Worm (Caenorhabditis elegans) whole organism, young adult: Measurements from ENCODE around the gene C34D1.4.
A peak's percentile ranks its signal among the peaks of the same experiment; 100 is the strongest.

Experiments
- C17E4.6 ChIP-seq: fragments of 200-800 bp; sonication (Bioruptor generic); IDR thresholded peaks from 2 replicates; pipeline ENCODE4 v1.3.6; 2022; ENCODE audit warnings: missing genetic modification reagents, missing genetic modification characterization, missing compliant biosample characterization
- D2030.7 ChIP-seq: fragments of 200-800 bp; sonication (Bioruptor generic); IDR thresholded peaks from 2 replicates; pipeline ENCODE4 v1.3.6; 2022; ENCODE audit warnings: missing genetic modification reagents, missing genetic modification characterization, missing compliant biosample characterization
- F37B4.10 ChIP-seq: fragments of 200-800 bp; sonication (Bioruptor generic); IDR thresholded peaks from 2 replicates; pipeline ENCODE4 v1.3.6; 2022; ENCODE audit warnings: missing genetic modification characterization, missing compliant biosample characterization
- F52B5.7 ChIP-seq: sonication (generic microtip); optimal IDR thresholded peaks from 2 replicates; lab custom pipeline; 2016; ENCODE audit warnings: mild to moderate bottlenecking, missing genetic modification characterization, missing compliant biosample characterization
- F57C9.4 ChIP-seq: sonication (generic microtip); optimal IDR thresholded peaks from 2 replicates; lab custom pipeline; 2017; ENCODE audit warnings: mild to moderate bottlenecking, missing genetic modification characterization, missing compliant biosample characterization
- T07F8.4 ChIP-seq: sonication (generic microtip); optimal IDR thresholded peaks from 2 replicates; lab custom pipeline; 2016; ENCODE audit warnings: mild to moderate bottlenecking, missing genetic modification characterization, moderate library complexity, missing compliant biosample characterization
- Y53F4B.3 ChIP-seq: fragments of 200-800 bp; sonication (Bioruptor generic); IDR thresholded peaks from 2 replicates; pipeline ENCODE4 v1.3.6; 2022; ENCODE audit warnings: missing genetic modification reagents, missing genetic modification characterization, missing compliant biosample characterization
- Y56A3A.18 ChIP-seq: fragments of 200-800 bp; sonication (Bioruptor generic); IDR thresholded peaks from 2 replicates; pipeline ENCODE4 v1.3.6; 2022; ENCODE audit warnings: missing genetic modification reagents, missing genetic modification characterization, missing compliant biosample characterization
- ama-1 ChIP-seq, 3 experiments: fragments of 150-350 bp in 1 of 3; sonication (generic microtip) in 2 of 3; optimal IDR thresholded peaks; 2 replicates each; lab custom pipeline; 2014 to 2018; ENCODE audit warnings: missing biosample characterization in 2 of 3, missing genetic modification characterization in 2 of 3, missing genetic modification reagents in 2 of 3
- aptf-3 ChIP-seq: fragments of 200-800 bp; sonication (Bioruptor generic); IDR thresholded peaks from 2 replicates; pipeline ENCODE4 v1.3.6; 2022; ENCODE audit warnings: missing genetic modification characterization, missing compliant biosample characterization
- athp-1 ChIP-seq: sonication (generic microtip); optimal IDR thresholded peaks from 2 replicates; lab custom pipeline; 2017; ENCODE audit warnings: mild to moderate bottlenecking, missing genetic modification characterization, missing compliant biosample characterization
- ceh-100 ChIP-seq: fragments of 200-800 bp; sonication (Bioruptor generic); IDR thresholded peaks from 2 replicates; pipeline ENCODE4 v1.3.6; 2022; ENCODE audit warnings: missing genetic modification reagents, missing genetic modification characterization, missing compliant biosample characterization
- ceh-27 ChIP-seq: fragments of 200-800 bp; sonication (Bioruptor generic); optimal IDR thresholded peaks from 2 replicates; lab custom pipeline; 2018; ENCODE audit warnings: mild to moderate bottlenecking, missing genetic modification characterization, moderate library complexity, missing compliant biosample characterization
- ceh-79 ChIP-seq: sonication (generic microtip); optimal IDR thresholded peaks from 2 replicates; lab custom pipeline; 2017; ENCODE audit warnings: mild to moderate bottlenecking, missing genetic modification characterization, missing compliant biosample characterization
- dpff-1 ChIP-seq: sonication (generic microtip); optimal IDR thresholded peaks from 2 replicates; lab custom pipeline; 2017; ENCODE audit warnings: mild to moderate bottlenecking, missing genetic modification characterization, missing compliant biosample characterization
- efl-1 ChIP-seq: fragments of 150-350 bp; optimal IDR thresholded peaks from 2 replicates; lab custom pipeline; 2014; ENCODE audit warnings: missing biosample characterization, missing genetic modification reagents, missing genetic modification characterization
- him-1 ChIP-seq: sonication (generic microtip); optimal IDR thresholded peaks from 2 replicates; lab custom pipeline; 2016; ENCODE audit warnings: missing genotype, missing genetic modification reagents, missing genetic modification characterization, missing compliant biosample characterization
- hlh-12 ChIP-seq: sonication (generic microtip); optimal IDR thresholded peaks from 2 replicates; lab custom pipeline; 2016; ENCODE audit warnings: missing genetic modification characterization, missing compliant biosample characterization
- hlh-26 ChIP-seq: fragments of 200-800 bp; sonication (Bioruptor generic); conservative IDR thresholded peaks from 2 replicates; pipeline ENCODE4 v1.3.6; 2022; ENCODE audit warnings: missing genetic modification reagents, missing genetic modification characterization, missing compliant biosample characterization
- hrde-1 ChIP-seq: sonication (generic microtip); optimal IDR thresholded peaks from 2 replicates; lab custom pipeline; 2016; ENCODE audit warnings: missing genetic modification characterization, mild to moderate bottlenecking, missing compliant biosample characterization, moderate library complexity, missing genotype, missing genetic modification reagents, borderline replicate concordance
- lin-35 ChIP-seq, 3 experiments: fragments of 150-350 bp in 2 of 3; sonication (generic microtip) in 1 of 3; optimal IDR thresholded peaks; 2 replicates each; lab custom pipeline; 2014 to 2018; ENCODE audit warnings: missing biosample characterization in 3 of 3, missing genetic modification characterization in 3 of 3, missing genetic modification reagents in 3 of 3
- lin-40 ChIP-seq: sonication (generic microtip); optimal IDR thresholded peaks from 2 replicates; lab custom pipeline; 2016; ENCODE audit warnings: missing genetic modification characterization, mild to moderate bottlenecking, missing compliant biosample characterization, missing genotype, missing genetic modification reagents
- lsl-1 ChIP-seq: fragments of 200-800 bp; sonication (Bioruptor generic); optimal IDR thresholded peaks from 2 replicates; lab custom pipeline; 2018; ENCODE audit warnings: mild to moderate bottlenecking, missing genetic modification characterization, moderate library complexity, missing compliant biosample characterization
- lsy-27 ChIP-seq: sonication (generic microtip); optimal IDR thresholded peaks from 2 replicates; lab custom pipeline; 2017; ENCODE audit warnings: missing genetic modification characterization, mild to moderate bottlenecking, missing compliant biosample characterization, antibody characterized with exemption, missing genotype, borderline replicate concordance; ENCODE audit not compliant: insufficient read depth
- madf-8 ChIP-seq: fragments of 200-800 bp; sonication (Bioruptor generic); conservative IDR thresholded peaks from 2 replicates; pipeline ENCODE4 v1.3.6; 2022; ENCODE audit warnings: missing genetic modification reagents, missing genetic modification characterization, missing compliant biosample characterization
- mcd-1 ChIP-seq: fragments of 200-800 bp; sonication (Bioruptor generic); IDR thresholded peaks from 2 replicates; pipeline ENCODE4 v1.3.6; 2022; ENCODE audit warnings: missing genetic modification reagents, missing genetic modification characterization, missing compliant biosample characterization
- mel-28 ChIP-seq: sonication (generic microtip); optimal IDR thresholded peaks from 2 replicates; lab custom pipeline; 2016; ENCODE audit warnings: borderline replicate concordance, mild to moderate bottlenecking, missing genetic modification characterization, missing compliant biosample characterization
- nhr-120 ChIP-seq: fragments of 200-800 bp; sonication (Bioruptor generic); IDR thresholded peaks from 2 replicates; pipeline ENCODE4 v1.3.6; 2022; ENCODE audit warnings: missing genetic modification characterization, missing compliant biosample characterization
- nhr-179 ChIP-seq: sonication (generic microtip); optimal IDR thresholded peaks from 2 replicates; lab custom pipeline; 2016; ENCODE audit warnings: mild to moderate bottlenecking, missing genetic modification characterization, missing compliant biosample characterization
- nhr-80 ChIP-seq: sonication (generic microtip); optimal IDR thresholded peaks from 2 replicates; lab custom pipeline; 2016; ENCODE audit warnings: missing genetic modification characterization, missing compliant biosample characterization
- pha-4 ChIP-seq: fragments of 150-350 bp; sonication (generic microtip); optimal IDR thresholded peaks from 2 replicates; lab custom pipeline; 2014; ENCODE audit warnings: missing biosample characterization, missing genetic modification reagents, missing genetic modification characterization
- rec-8 ChIP-seq, 2 experiments: sonication (generic microtip); optimal IDR thresholded peaks; 2 replicates each; lab custom pipeline; 2016; ENCODE audit warnings: mild to moderate bottlenecking in 2 of 2, missing genetic modification characterization in 2 of 2, missing genetic modification reagents in 2 of 2, missing genotype in 2 of 2, missing biosample characterization in 1 of 2, missing compliant biosample characterization in 1 of 2, moderate library complexity in 1 of 2
- repo-1 ChIP-seq: sonication (generic microtip); optimal IDR thresholded peaks from 2 replicates; lab custom pipeline; 2017; ENCODE audit warnings: mild to moderate bottlenecking, missing genetic modification characterization, missing compliant biosample characterization
- rpc-1 ChIP-seq, 2 experiments: fragments of 150-350 bp in 1 of 2; sonication (generic microtip) in 1 of 2; optimal IDR thresholded peaks; 2 replicates each; lab custom pipeline; 2014 to 2018; ENCODE audit warnings: missing biosample characterization in 1 of 2, missing genetic modification characterization in 1 of 2, missing genetic modification reagents in 1 of 2, missing genotype in 1 of 2
- sea-2 ChIP-seq: fragments of 200-800 bp; sonication (Bioruptor generic); IDR thresholded peaks from 2 replicates; pipeline ENCODE4 v1.3.6; 2022; ENCODE audit warnings: missing genetic modification characterization, missing compliant biosample characterization
- snpc-1.1 ChIP-seq: sonication (generic microtip); optimal IDR thresholded peaks from 2 replicates; lab custom pipeline; 2017; ENCODE audit warnings: missing genetic modification characterization, mild to moderate bottlenecking, missing compliant biosample characterization, antibody characterized with exemption, moderate library complexity, missing genotype, missing genetic modification reagents; ENCODE audit not compliant: insufficient read depth
- snpc-3.4 ChIP-seq: sonication (generic microtip); optimal IDR thresholded peaks from 2 replicates; lab custom pipeline; 2017; ENCODE audit warnings: missing genetic modification characterization, mild to moderate bottlenecking, missing compliant biosample characterization, antibody characterized with exemption, moderate library complexity, missing genotype, missing genetic modification reagents
- snpc-4 ChIP-seq, 5 experiments: fragments of 150-350 bp in 1 of 5; sonication (generic microtip) in 4 of 5; optimal IDR thresholded peaks; 2 replicates each; lab custom pipeline; 2014 to 2018; ENCODE audit warnings: missing genetic modification characterization in 5 of 5, missing biosample characterization in 3 of 5, antibody characterized with exemption in 2 of 5, mild to moderate bottlenecking in 2 of 5, missing compliant biosample characterization in 2 of 5, missing genotype in 2 of 5, moderate library complexity in 2 of 5, missing genetic modification reagents in 1 of 5
- sptf-2 ChIP-seq: fragments of 200-800 bp; sonication (Bioruptor generic); optimal IDR thresholded peaks from 2 replicates; lab custom pipeline; 2018; ENCODE audit warnings: mild to moderate bottlenecking, missing genetic modification characterization, missing compliant biosample characterization
- tbx-9 ChIP-seq: sonication (generic microtip); optimal IDR thresholded peaks from 2 replicates; lab custom pipeline; 2016; ENCODE audit warnings: borderline replicate concordance, missing genetic modification characterization, inconsistent platforms, missing compliant biosample characterization
- unc-130 ChIP-seq: sonication (generic microtip); optimal IDR thresholded peaks from 2 replicates; lab custom pipeline; 2016; ENCODE audit warnings: missing genetic modification reagents, missing genetic modification characterization, missing compliant biosample characterization
- unc-62 ChIP-seq: fragments of 150-350 bp; optimal IDR thresholded peaks from 2 replicates; lab custom pipeline; 2014; ENCODE audit warnings: missing biosample characterization, missing genetic modification reagents, missing genetic modification characterization
- zfh-2 ChIP-seq: fragments of 200-800 bp; sonication (Bioruptor generic); conservative IDR thresholded peaks from 2 replicates; pipeline ENCODE4 v1.3.6; 2022; ENCODE audit warnings: missing genetic modification reagents, missing genetic modification characterization, missing compliant biosample characterization
- zim-3 ChIP-seq: sonication (generic microtip); optimal IDR thresholded peaks from 2 replicates; lab custom pipeline; 2017; ENCODE audit warnings: mild to moderate bottlenecking, missing genetic modification characterization, moderate library complexity, missing compliant biosample characterization
- ztf-18 ChIP-seq: sonication (generic microtip); optimal IDR thresholded peaks from 2 replicates; lab custom pipeline; 2016; ENCODE audit warnings: missing genotype, mild to moderate bottlenecking, missing genetic modification characterization, missing compliant biosample characterization
- ztf-22 ChIP-seq: fragments of 200-800 bp; sonication (Bioruptor generic); optimal IDR thresholded peaks from 2 replicates; lab custom pipeline; 2018; ENCODE audit warnings: mild to moderate bottlenecking, missing genetic modification characterization, moderate library complexity, missing compliant biosample characterization
- ztf-28 ChIP-seq: fragments of 200-800 bp; sonication (Bioruptor generic); IDR thresholded peaks from 2 replicates; pipeline ENCODE4 v1.3.6; 2022; ENCODE audit warnings: missing genetic modification reagents, missing genetic modification characterization, missing compliant biosample characterization

The C34D1.4 gene

ce11 chrV:13269228-13269630 is 10.1 kb upstream of the C34D1.4 start (continued):
- TF ChIP-seq F37B4.10 (GFP tag; lab: Robert Waterston, UW) (no peak), repo-1 (tag; lab: Kevin White, UChicago) (no peak), ceh-79 (tag; lab: Kevin White, UChicago) (no peak), D2030.7 (GFP tag; lab: Robert Waterston, UW) (no peak), T07F8.4 (tag; lab: Kevin White, UChicago) (no peak), ama-1 (optimal IDR thresholded peaks at IDR 0.05; lab: Kevin White, UChicago) (no peak), ama-1 (GFP tag; optimal IDR thresholded peaks at IDR 0.05; lab: Kevin White, UChicago) (no peak), madf-8 (GFP tag; lab: Robert Waterston, UW) (no peak), Y56A3A.18 (GFP tag; lab: Robert Waterston, UW) (no peak), pha-4 (tag; lab: Kevin White, UChicago) (peak; percentile 82), hrde-1 (tag; lab: Kevin White, UChicago) (no peak), sea-2 (GFP tag; lab: Robert Waterston, UW) (no peak), hlh-26 (no peak), nhr-120 (GFP tag; lab: Robert Waterston, UW) (no peak), snpc-3.4 (tag; lab: Kevin White, UChicago) (no peak), C17E4.6 (GFP tag; lab: Robert Waterston, UW) (no peak), him-1 (tag; lab: Kevin White, UChicago) (no peak), Y53F4B.3 (no peak), nhr-179 (tag; lab: Kevin White, UChicago) (no peak), unc-62 (GFP tag; lab: Kevin White, UChicago) (no peak), lin-35 (GFP tag; optimal IDR thresholded peaks at IDR 0.05; lab: Kevin White, UChicago) (no peak), mel-28 (no peak), dpff-1 (tag; lab: Kevin White, UChicago) (no peak), snpc-1.1 (tag; lab: Kevin White, UChicago) (no peak), ceh-27 (GFP tag; lab: Kevin White, UChicago) (no peak), nhr-80 (tag; lab: Kevin White, UChicago) (peak; percentile 87), lin-40 (tag; lab: Kevin White, UChicago) (peak; percentile 29), rpc-1 (optimal IDR thresholded peaks at IDR 0.05; lab: Kevin White, UChicago) (no peak), rpc-1 (tag; optimal IDR thresholded peaks at IDR 0.05; lab: Kevin White, UChicago) (no peak), aptf-3 (GFP tag; lab: Robert Waterston, UW) (no peak), F57C9.4 (no peak), lsl-1 (GFP tag; lab: Kevin White, UChicago) (no peak), ztf-18 (tag; lab: Kevin White, UChicago) (no peak), tbx-9 (tag; lab: Kevin White, UChicago) (no peak), hlh-12 (tag; lab: Kevin White, UChicago) (no peak), snpc-4 (GFP tag; optimal IDR thresholded peaks at IDR 0.05; lab: Kevin White, UChicago) (no peak), snpc-4 (tag; optimal IDR thresholded peaks at IDR 0.05; lab: Kevin White, UChicago) (no peak), athp-1 (tag; lab: Kevin White, UChicago) (no peak), ztf-28 (GFP tag; lab: Robert Waterston, UW) (no peak), lsy-27 (no peak), unc-130 (GFP tag; lab: Kevin White, UChicago) (no peak), ztf-22 (GFP tag; lab: Kevin White, UChicago) (peak; percentile 23), F52B5.7 (tag; lab: Kevin White, UChicago) (no peak), zfh-2 (GFP tag; lab: Robert Waterston, UW) (no peak), rec-8 (tag; optimal IDR thresholded peaks at IDR 0.05; lab: Kevin White, UChicago) (no peak), mcd-1 (GFP tag; lab: Robert Waterston, UW) (no peak), ceh-100 (GFP tag; lab: Robert Waterston, UW) (no peak), zim-3 (tag; lab: Kevin White, UChicago) (no peak), efl-1 (GFP tag; lab: Kevin White, UChicago) (no peak), sptf-2 (GFP tag; lab: Kevin White, UChicago) (no peak)
